Worm (Caenorhabditis elegans) whole organism, L4 larva: ENCODE measurements around the gene F56C3.7.

ENCODE experiments used
- F10B5.3 ChIP-seq: sonication (generic microtip); optimal IDR thresholded peaks from 2 replicates; lab custom pipeline; 2016; ENCODE audit warnings: mild to moderate bottlenecking, missing genetic modification characterization, missing compliant biosample characterization
- F44E2.7 ChIP-seq: fragments of 200-800 bp; sonication (Bioruptor generic); IDR thresholded peaks from 2 replicates; pipeline ENCODE4 v2.1.2; 2022; ENCODE audit warnings: missing genetic modification characterization, missing compliant biosample characterization
- R02D3.7 ChIP-seq: fragments of 150-350 bp; sonication (generic microtip); optimal IDR thresholded peaks from 3 replicates; lab custom pipeline; 2014; ENCODE audit warnings: missing biosample characterization, missing genetic modification characterization
- T26A8.4 ChIP-seq: fragments of 200-800 bp; sonication (Bioruptor generic); IDR thresholded peaks from 2 replicates; pipeline ENCODE4 v1.3.6; 2022; ENCODE audit warnings: missing genetic modification characterization, missing compliant biosample characterization
- Y48G9A.11 ChIP-seq: fragments of 200-800 bp; sonication (Bioruptor generic); IDR thresholded peaks from 2 replicates; pipeline ENCODE4 v1.3.6; 2022; ENCODE audit warnings: missing genetic modification reagents, missing genetic modification characterization, missing compliant biosample characterization
- Y75B8A.6 ChIP-seq: fragments of 200-800 bp; sonication (Bioruptor generic); IDR thresholded peaks from 2 replicates; pipeline ENCODE4 v1.3.6; 2022; ENCODE audit warnings: missing genetic modification reagents, missing genetic modification characterization, missing compliant biosample characterization
- aha-1 ChIP-seq: fragments of 150-350 bp; peaks from one replicate; lab custom pipeline; 2014; ENCODE audit warnings: missing biosample characterization, missing genetic modification characterization
- ceh-20 ChIP-seq: fragments of 200-800 bp; sonication (Bioruptor generic); IDR thresholded peaks from 2 replicates; pipeline ENCODE4 v1.3.6; 2022; ENCODE audit warnings: missing genetic modification reagents, missing genetic modification characterization, missing compliant biosample characterization
- ceh-82 ChIP-seq: sonication (generic microtip); optimal IDR thresholded peaks from 2 replicates; lab custom pipeline; 2017; ENCODE audit warnings: missing biosample characterization, missing genetic modification characterization
- ces-1 ChIP-seq: fragments of 150-350 bp; sonication (generic microtip); optimal IDR thresholded peaks from 4 replicates; lab custom pipeline; 2014; ENCODE audit warnings: missing biosample characterization, missing genetic modification reagents, missing genetic modification characterization
- daf-12 ChIP-seq: fragments of 150-350 bp; optimal IDR thresholded peaks from 2 replicates; lab custom pipeline; 2014; ENCODE audit warnings: missing biosample characterization, missing genetic modification reagents, missing genetic modification characterization
- daf-16 ChIP-seq, 3 experiments: sonication (generic microtip); optimal IDR thresholded peaks; 2 replicates each; lab custom pipeline; 2016 to 2017; ENCODE audit warnings: missing genetic modification characterization in 3 of 3, missing genetic modification reagents in 3 of 3, mild to moderate bottlenecking in 2 of 3, missing compliant biosample characterization in 2 of 3, missing biosample characterization in 1 of 3, moderate library complexity in 1 of 3
- dmd-6 ChIP-seq: fragments of 200-800 bp; sonication (Bioruptor generic); IDR thresholded peaks from 2 replicates; pipeline ENCODE4 v1.3.6; 2022; ENCODE audit warnings: missing genetic modification reagents, missing genetic modification characterization, missing compliant biosample characterization
- duxl-1 ChIP-seq: sonication (generic microtip); optimal IDR thresholded peaks from 2 replicates; lab custom pipeline; 2016; ENCODE audit warnings: mild to moderate bottlenecking, missing genetic modification characterization, moderate library complexity, missing compliant biosample characterization; ENCODE audit not compliant: poor library complexity
- dve-1 ChIP-seq: sonication (generic microtip); optimal IDR thresholded peaks from 2 replicates; lab custom pipeline; 2017; ENCODE audit warnings: antibody characterized with exemption, mild to moderate bottlenecking, missing genetic modification characterization, missing compliant biosample characterization; ENCODE audit not compliant: insufficient read depth
- egl-43 ChIP-seq: fragments of 200-800 bp; sonication (Bioruptor generic); IDR thresholded peaks from 2 replicates; pipeline ENCODE4 v1.3.6; 2022; ENCODE audit warnings: missing genetic modification reagents, missing genetic modification characterization, missing compliant biosample characterization
- hlh-11 ChIP-seq: fragments of 200-800 bp; sonication (Bioruptor generic); optimal IDR thresholded peaks from 2 replicates; lab custom pipeline; 2018; ENCODE audit warnings: mild to moderate bottlenecking, missing genetic modification characterization, missing compliant biosample characterization
- hlh-30 ChIP-seq: sonication (generic microtip); optimal IDR thresholded peaks from 2 replicates; lab custom pipeline; 2017; ENCODE audit warnings: antibody characterized with exemption, mild to moderate bottlenecking, missing genetic modification characterization, missing compliant biosample characterization; ENCODE audit not compliant: insufficient read depth
- hmg-1.1 ChIP-seq: fragments of 200-800 bp; sonication (Bioruptor generic); IDR thresholded peaks from 2 replicates; pipeline ENCODE4 v1.3.6; 2022; ENCODE audit warnings: missing genetic modification reagents, missing genetic modification characterization, missing compliant biosample characterization
- jun-1 ChIP-seq: fragments of 150-350 bp; optimal IDR thresholded peaks from 2 replicates; lab custom pipeline; 2014; ENCODE audit warnings: missing biosample characterization, missing genetic modification reagents, missing genetic modification characterization
- lin-1 ChIP-seq: fragments of 200-800 bp; sonication (Bioruptor generic); IDR thresholded peaks from 2 replicates; pipeline ENCODE4 v1.3.6; 2022; ENCODE audit warnings: missing genetic modification reagents, missing genetic modification characterization, missing compliant biosample characterization
- lin-15B ChIP-seq: fragments of 150-350 bp; sonication (generic microtip); optimal IDR thresholded peaks from 3 replicates; lab custom pipeline; 2014; ENCODE audit warnings: missing biosample characterization, missing genetic modification characterization
- lin-38 ChIP-seq: fragments of 200-800 bp; sonication (Bioruptor generic); IDR thresholded peaks from 2 replicates; pipeline ENCODE4 v1.3.6; 2022; ENCODE audit warnings: missing genetic modification reagents, missing genetic modification characterization, missing compliant biosample characterization
- lsy-2 ChIP-seq, 2 experiments: fragments of 150-350 bp in 1 of 2; sonication (generic microtip) in 1 of 2; optimal IDR thresholded peaks; 2 replicates each; lab custom pipeline; 2014 to 2017; ENCODE audit warnings: missing biosample characterization in 2 of 2, missing genetic modification characterization in 2 of 2
- mdl-1 ChIP-seq, 2 experiments: fragments of 150-350 bp in 1 of 2; sonication (generic microtip) in 1 of 2; optimal IDR thresholded peaks; 2 replicates each; lab custom pipeline; 2014 to 2017; ENCODE audit warnings: missing biosample characterization in 2 of 2, missing genetic modification characterization in 2 of 2
- mep-1 ChIP-seq: fragments of 150-350 bp; sonication (generic microtip); optimal IDR thresholded peaks from 3 replicates; lab custom pipeline; 2014; ENCODE audit warnings: missing biosample characterization, missing genetic modification characterization
- mes-2 ChIP-seq: sonication (generic microtip); optimal IDR thresholded peaks from 2 replicates; lab custom pipeline; 2016; ENCODE audit warnings: missing genotype, mild to moderate bottlenecking, missing genetic modification characterization, missing compliant biosample characterization; ENCODE audit not compliant: poor library complexity, severe bottlenecking
- mxl-2 ChIP-seq: fragments of 200-800 bp; sonication (Bioruptor generic); conservative IDR thresholded peaks from 2 replicates; pipeline ENCODE4 v1.3.6; 2022; ENCODE audit warnings: missing genetic modification reagents, missing genetic modification characterization, missing compliant biosample characterization
- mxl-3 ChIP-seq: fragments of 200-800 bp; sonication (Bioruptor generic); optimal IDR thresholded peaks from 2 replicates; lab custom pipeline; 2018; ENCODE audit warnings: mild to moderate bottlenecking, missing genetic modification characterization, missing compliant biosample characterization
- nhr-10 ChIP-seq: fragments of 150-350 bp; optimal IDR thresholded peaks from 2 replicates; lab custom pipeline; 2014; ENCODE audit warnings: missing biosample characterization, missing genetic modification characterization
- nhr-102 ChIP-seq: sonication (generic microtip); optimal IDR thresholded peaks from 2 replicates; lab custom pipeline; 2016; ENCODE audit warnings: mild to moderate bottlenecking, missing genetic modification characterization, moderate library complexity, missing compliant biosample characterization
- nhr-237 ChIP-seq: sonication (generic microtip); optimal IDR thresholded peaks from 2 replicates; lab custom pipeline; 2017; ENCODE audit warnings: missing biosample characterization, missing genetic modification characterization
- nhr-28 ChIP-seq: fragments of 150-350 bp; optimal IDR thresholded peaks from 2 replicates; lab custom pipeline; 2014; ENCODE audit warnings: missing biosample characterization, missing genetic modification characterization
- nhr-42 ChIP-seq: fragments of 200-800 bp; sonication (Bioruptor generic); IDR thresholded peaks from 2 replicates; pipeline ENCODE4 v1.3.6; 2022; ENCODE audit warnings: missing genetic modification characterization, missing compliant biosample characterization
- nhr-48 ChIP-seq: sonication (generic microtip); optimal IDR thresholded peaks from 2 replicates; lab custom pipeline; 2016; ENCODE audit warnings: mild to moderate bottlenecking, missing genetic modification characterization, missing compliant biosample characterization
- nhr-6 ChIP-seq: fragments of 150-350 bp; optimal IDR thresholded peaks from 2 replicates; lab custom pipeline; 2014; ENCODE audit warnings: missing biosample characterization, missing genetic modification characterization
- nhr-76 ChIP-seq: fragments of 150-350 bp; optimal IDR thresholded peaks from 2 replicates; lab custom pipeline; 2014; ENCODE audit warnings: missing biosample characterization, missing genetic modification characterization
- nhr-77 ChIP-seq: fragments of 150-350 bp; optimal IDR thresholded peaks from 2 replicates; lab custom pipeline; 2014; ENCODE audit warnings: missing biosample characterization, missing genetic modification characterization
- rbr-2 ChIP-seq: sonication (generic microtip); optimal IDR thresholded peaks from 2 replicates; lab custom pipeline; 2016; ENCODE audit warnings: missing genotype, missing genetic modification characterization, missing compliant biosample characterization
- saeg-2 ChIP-seq: fragments of 200-800 bp; sonication (Bioruptor generic); IDR thresholded peaks from 2 replicates; pipeline ENCODE4 v1.3.6; 2022; ENCODE audit warnings: missing genetic modification reagents, missing genetic modification characterization, missing compliant biosample characterization
- sdz-12 ChIP-seq: fragments of 200-800 bp; sonication (Bioruptor generic); optimal IDR thresholded peaks from 2 replicates; lab custom pipeline; 2018; ENCODE audit warnings: mild to moderate bottlenecking, missing genetic modification characterization, missing compliant biosample characterization
- skn-1 ChIP-seq: fragments of 150-350 bp; optimal IDR thresholded peaks from 2 replicates; lab custom pipeline; 2014; ENCODE audit warnings: missing biosample characterization, missing genetic modification characterization
- tra-1 ChIP-seq: fragments of 200-800 bp; sonication (Bioruptor generic); IDR thresholded peaks from 2 replicates; pipeline ENCODE4 v1.3.6; 2022; ENCODE audit warnings: missing genetic modification reagents, missing genetic modification characterization, missing compliant biosample characterization
- zip-2 ChIP-seq: fragments of 150-350 bp; optimal IDR thresholded peaks from 2 replicates; lab custom pipeline; 2014; ENCODE audit warnings: missing biosample characterization, missing genetic modification characterization
- ztf-11 ChIP-seq: fragments of 150-350 bp; optimal IDR thresholded peaks from 2 replicates; lab custom pipeline; 2014; ENCODE audit warnings: missing biosample characterization, missing genetic modification characterization

Gene F56C3.7

ce11 chrX:1344818-1345217 is 25.8 kb downstream of the F56C3.7 start (continued):
- peak; percentile 100 for TF ChIP-seq hmg-1.1 (GFP tag; lab: Robert Waterston, UW)
- peak; percentile 97 for TF ChIP-seq mes-2 (tag; lab: Kevin White, UChicago)
- peak; percentile 69; the same call in 1 of the 2 replicates for TF ChIP-seq Y48G9A.11 (GFP tag; lab: Robert Waterston, UW)
- no peak for TF ChIP-seq daf-12

ce11 chrX:1344321-1344720 is 26.3 kb downstream of the F56C3.7 start, which contains the start of gene ins-39:
Gene ins-39 (minus strand): TSS chrX:1344421.
- TF ChIP-seq ceh-82 (no peak), zip-2 (tag; lab: Kevin White, UChicago) (no peak), ces-1 (GFP tag; lab: Kevin White, UChicago) (no peak), Y75B8A.6 (GFP tag; lab: Robert Waterston, UW) (no peak), saeg-2 (no peak), rbr-2 (no peak), nhr-77 (no peak), nhr-6 (no peak), mxl-3 (no peak), skn-1 (tag; lab: Kevin White, UChicago) (no peak), nhr-76 (no peak)

ce11 chrX:1338906-1339673 is 31.5 kb downstream of the F56C3.7 start:
- TF ChIP-seq sdz-12 (GFP tag; lab: Kevin White, UChicago) (no peak), nhr-102 (tag; lab: Kevin White, UChicago) (peak; percentile 39), duxl-1 (tag; lab: Kevin White, UChicago) (peak; percentile 72), nhr-237 (no peak), mes-2 (tag; lab: Kevin White, UChicago) (peak; percentile 51), lin-38 (GFP tag; lab: Robert Waterston, UW) (0 out of 2 replicates have a peak, but pooled peaks have one; percentile 11), hmg-1.1 (GFP tag; lab: Robert Waterston, UW) (0 out of 2 replicates have a peak, but pooled peaks have one; percentile 21), mdl-1 (tag; optimal IDR thresholded peaks at IDR 0.05; lab: Kevin White, UChicago) (no peak), F10B5.3 (tag; lab: Kevin White, UChicago) (peak; percentile 62), T26A8.4 (GFP tag; lab: Robert Waterston, UW) (0 out of 2 replicates have a peak, but pooled peaks have one; percentile 26), nhr-48 (tag; lab: Kevin White, UChicago) (no peak), nhr-42 (GFP tag; lab: Robert Waterston, UW) (0 out of 2 replicates have a peak, but pooled peaks have one; percentile 28), jun-1 (peak; percentile 19), lsy-2 (tag; optimal IDR thresholded peaks at IDR 0.05; lab: Kevin White, UChicago) (peak in 1 of 2 experiments; percentile 35), mep-1 (tag; lab: Kevin White, UChicago) (peak; percentile 51), rbr-2 (peak; percentile 15), ceh-82 (no peak), dve-1 (peak; percentile 19)

ce11 chrX:1337834-1338233 is 32.8 kb downstream of the F56C3.7 start:
- TF ChIP-seq tra-1 (no peak), R02D3.7 (no peak), nhr-10 (tag; lab: Kevin White, UChicago) (no peak), ztf-11 (tag; lab: Kevin White, UChicago) (no peak), egl-43 (GFP tag; lab: Robert Waterston, UW) (no peak), aha-1 (peak; percentile 15), hlh-30 (tag; lab: Kevin White, UChicago) (peak; percentile 47), lin-15B (tag; lab: Kevin White, UChicago) (no peak), F44E2.7 (GFP tag; lab: Robert Waterston, UW) (no peak), ceh-20 (no peak), dmd-6 (GFP tag; lab: Robert Waterston, UW) (peak; percentile 56), Y75B8A.6 (GFP tag; lab: Robert Waterston, UW) (no peak), mxl-2 (GFP tag; lab: Robert Waterston, UW) (no peak), daf-16 (GFP tag; optimal IDR thresholded peaks at IDR 0.05; lab: Kevin White, UChicago) (no peak), daf-16 (tag; optimal IDR thresholded peaks at IDR 0.05; lab: Kevin White, UChicago) (peak; percentile 79), rbr-2 (no peak), nhr-28 (peak; percentile 71), nhr-48 (tag; lab: Kevin White, UChicago) (no peak), hlh-11 (tag; lab: Kevin White, UChicago) (peak; percentile 42), dve-1 (peak; percentile 60), lin-1 (0 out of 2 replicates have a peak, but pooled peaks have one; percentile 20)
